Fruit fly (Drosophila melanogaster): ENCODE results near the gene Ugt305A1.

dm6 chr3L:4055438-4055962 lies 4.1 kb upstream of the Ugt305A1 start:
- TF ChIP-seq psq (GFP tag; optimal IDR thresholded peaks at IDR 0.05) (no peak), sage (GFP tag; optimal IDR thresholded peaks at IDR 0.05) (no peak), woc (GFP tag; optimal IDR thresholded peaks at IDR 0.05) (no peak)

All from whole organism, wandering third instar larva.